Fruit fly (Drosophila melanogaster): ENCODE data around the gene Rbfox1.

Rbfox1 gene

DNA sequence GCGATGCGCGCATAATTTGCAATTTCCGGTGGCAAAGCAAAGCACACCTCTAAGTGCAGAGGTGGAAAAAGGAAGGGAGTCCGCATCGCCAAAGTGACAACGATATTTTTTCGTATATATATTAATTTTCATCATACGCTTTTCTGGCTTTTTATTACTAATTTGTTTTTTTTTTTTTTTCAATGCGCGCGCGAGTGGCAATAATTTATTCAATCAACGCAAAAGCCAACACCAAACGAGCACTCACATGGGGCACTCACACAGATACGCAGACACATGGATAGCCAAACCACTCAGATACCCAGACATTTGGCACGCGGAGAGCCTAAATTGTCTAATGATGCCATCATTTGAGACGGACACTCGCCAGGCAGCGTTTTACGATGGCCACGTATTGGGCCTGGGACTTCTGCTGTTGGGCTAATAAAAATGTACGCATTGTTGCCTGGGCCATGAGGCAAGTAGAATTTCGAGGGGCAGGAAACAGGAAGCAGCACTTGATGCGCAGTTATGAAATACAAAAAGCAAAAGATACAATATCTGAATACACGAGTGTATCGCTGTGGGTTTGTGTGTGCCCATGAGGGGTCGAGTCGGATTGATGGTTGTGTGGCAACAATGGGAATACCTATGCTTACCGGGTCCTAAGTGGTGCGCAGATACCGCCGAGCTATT is 50.8 kb downstream of the Rbfox1 start:
- TF ChIP-seq CG4496 (GFP tag; IDR thresholded peaks at IDR 0.05) (no peak), CG32121 (GFP tag; IDR thresholded peaks at IDR 0.05) (0 out of 2 replicates have a peak, but pooled peaks have one; percentile 18)

DNA sequence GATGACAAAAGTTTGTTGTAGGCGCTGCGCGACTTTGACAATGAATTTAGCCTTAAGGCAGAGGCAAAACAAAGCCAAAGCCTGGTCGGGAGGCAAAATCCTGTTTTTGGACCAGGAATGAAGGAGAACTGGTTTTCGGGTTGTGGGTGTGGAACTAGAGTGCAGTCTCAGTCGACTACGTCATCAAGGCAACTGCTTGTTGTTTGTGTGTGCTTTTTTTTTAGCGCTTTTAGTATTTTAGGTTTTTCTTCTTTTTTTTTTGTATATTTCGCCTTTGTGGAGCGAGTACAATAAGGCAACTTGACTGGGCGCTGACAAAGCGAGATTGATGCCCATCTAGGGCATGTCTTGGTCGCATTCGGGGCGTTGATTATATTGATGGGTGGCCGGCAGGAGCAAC is 52.7 kb downstream of the Rbfox1 start:
- TF ChIP-seq CG8301 (tag; optimal IDR thresholded peaks at IDR 0.05) (no peak), CG8159 (tag; optimal IDR thresholded peaks at IDR 0.05) (peak; percentile 52), CG17806 (tag; optimal IDR thresholded peaks at IDR 0.05) (peak; percentile 17), D1 (tag; optimal IDR thresholded peaks at IDR 0.05) (no peak), Pif1A (GFP tag; optimal IDR thresholded peaks at IDR 0.05) (peak; percentile 20), CG15710 (tag; optimal IDR thresholded peaks at IDR 0.05) (peak; percentile 48), gl (tag; optimal IDR thresholded peaks at IDR 0.05) (peak; percentile 66), rn (GFP tag; IDR thresholded peaks at IDR 0.05) (no peak), Ets98B (GFP tag; IDR thresholded peaks at IDR 0.05) (no peak), Snoo (tag; optimal IDR thresholded peaks at IDR 0.05) (no peak), CG12605 (GFP tag; IDR thresholded peaks at IDR 0.05) (peak; percentile 52), CG4496 (GFP tag; IDR thresholded peaks at IDR 0.05) (no peak), CG34367 (tag; optimal IDR thresholded peaks at IDR 0.05) (peak; percentile 28), CG13204 (GFP tag; optimal IDR thresholded peaks at IDR 0.05) (peak; percentile 51), CG32121 (GFP tag; IDR thresholded peaks at IDR 0.05) (no peak), EcR (GFP tag; optimal IDR thresholded peaks at IDR 0.05) (peak; percentile 59), CG14655 (GFP tag; optimal IDR thresholded peaks at IDR 0.05) (no peak), Pif1B (GFP tag; optimal IDR thresholded peaks at IDR 0.05) (peak; percentile 23), CG10348 (GFP tag; IDR thresholded peaks at IDR 0.05) (no peak), CG9948 (tag; optimal IDR thresholded peaks at IDR 0.05) (peak; percentile 16), fd96Ca (GFP tag; IDR thresholded peaks at IDR 0.05) (0 out of 3 replicates have a peak, but pooled peaks have one; percentile 7)

DNA sequence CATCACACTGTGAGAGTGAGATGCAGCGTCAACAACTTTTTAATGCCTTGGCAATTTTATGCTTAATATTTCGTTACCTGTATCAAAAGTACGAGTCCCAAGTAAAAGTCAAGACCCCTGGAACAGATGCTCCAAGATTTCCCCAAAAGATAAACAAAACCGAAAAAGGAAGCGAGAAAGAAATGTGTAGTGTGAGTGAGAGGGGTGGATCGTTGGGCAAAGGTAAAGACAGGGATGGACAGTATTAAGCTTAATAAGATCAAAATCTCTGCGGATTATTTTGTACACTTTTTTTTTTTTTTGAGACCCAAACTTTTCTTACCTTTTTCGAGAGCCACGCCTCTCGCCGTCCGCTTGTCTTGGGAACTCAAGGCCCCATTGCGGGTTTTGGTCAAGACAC is 53.9 kb downstream of the Rbfox1 start:
- TF ChIP-seq gl (tag; optimal IDR thresholded peaks at IDR 0.05), result no peak
- TF ChIP-seq CG10348 (GFP tag; IDR thresholded peaks at IDR 0.05), result no peak

DNA sequence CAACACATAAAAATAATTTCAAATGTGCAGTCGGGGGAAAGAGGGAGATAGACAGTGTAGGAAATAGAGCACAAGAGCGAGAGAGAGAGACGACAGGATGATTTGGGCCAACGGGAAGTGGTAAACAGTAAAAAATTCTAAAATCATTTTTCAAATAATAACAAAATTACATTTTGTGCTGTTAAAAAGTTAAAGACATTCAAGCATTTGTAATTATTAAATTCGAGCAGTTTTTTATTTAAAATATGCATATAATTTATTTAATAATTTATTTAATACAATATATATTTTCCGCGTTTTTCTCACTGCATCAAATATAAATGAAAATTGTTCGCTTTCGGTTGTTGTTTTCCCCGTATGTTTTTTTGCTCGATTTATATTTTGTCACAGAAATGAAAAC is 55.1 kb downstream of the Rbfox1 start:
- no peak for TF ChIP-seq CG13204 (GFP tag; optimal IDR thresholded peaks at IDR 0.05)
- no peak for TF ChIP-seq Pif1B (GFP tag; optimal IDR thresholded peaks at IDR 0.05)
- peak; percentile 47; the same call in 1 of the 2 replicates for TF ChIP-seq CG32121 (GFP tag; IDR thresholded peaks at IDR 0.05)

DNA sequence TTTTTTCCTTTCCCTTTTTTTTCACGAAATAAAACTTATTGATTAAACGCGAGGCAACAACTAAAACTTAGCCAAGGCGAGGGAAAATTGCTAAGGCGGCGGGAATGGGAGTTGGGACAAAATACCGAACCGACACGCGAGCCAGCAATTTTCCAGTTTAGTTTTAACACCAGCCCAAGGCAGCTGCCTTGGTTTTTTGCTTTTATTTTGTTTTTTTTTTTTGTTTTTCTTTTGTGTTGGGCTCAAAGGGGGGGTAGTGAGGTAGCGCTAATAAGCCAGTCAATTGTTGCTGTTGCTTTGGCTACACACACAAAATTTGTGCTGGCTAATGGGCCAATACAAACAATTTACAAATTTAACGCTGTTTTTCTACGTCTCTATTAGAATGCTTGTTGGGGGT is 57.1 kb downstream of the Rbfox1 start:
- TF ChIP-seq CG15710 (tag; optimal IDR thresholded peaks at IDR 0.05) (no peak), CG4496 (GFP tag; IDR thresholded peaks at IDR 0.05) (peak; percentile 52; the same call in 1 of the 3 replicates), CG8159 (tag; optimal IDR thresholded peaks at IDR 0.05) (no peak), Pif1B (GFP tag; optimal IDR thresholded peaks at IDR 0.05) (no peak), fd96Ca (GFP tag; IDR thresholded peaks at IDR 0.05) (no peak), CG14655 (GFP tag; optimal IDR thresholded peaks at IDR 0.05) (no peak), Ets98B (GFP tag; IDR thresholded peaks at IDR 0.05) (no peak), Pif1A (GFP tag; optimal IDR thresholded peaks at IDR 0.05) (no peak), Snoo (tag; optimal IDR thresholded peaks at IDR 0.05) (no peak), rn (GFP tag; IDR thresholded peaks at IDR 0.05) (no peak), CG13204 (GFP tag; optimal IDR thresholded peaks at IDR 0.05) (no peak), CG12605 (GFP tag; IDR thresholded peaks at IDR 0.05) (peak; percentile 51; the same call in 1 of the 2 replicates), CG8301 (tag; optimal IDR thresholded peaks at IDR 0.05) (no peak), D1 (tag; optimal IDR thresholded peaks at IDR 0.05) (no peak), CG10348 (GFP tag; IDR thresholded peaks at IDR 0.05) (no peak), CG17806 (tag; optimal IDR thresholded peaks at IDR 0.05) (no peak), CG9948 (tag; optimal IDR thresholded peaks at IDR 0.05) (no peak), CG32121 (GFP tag; IDR thresholded peaks at IDR 0.05) (peak; percentile 71)

DNA sequence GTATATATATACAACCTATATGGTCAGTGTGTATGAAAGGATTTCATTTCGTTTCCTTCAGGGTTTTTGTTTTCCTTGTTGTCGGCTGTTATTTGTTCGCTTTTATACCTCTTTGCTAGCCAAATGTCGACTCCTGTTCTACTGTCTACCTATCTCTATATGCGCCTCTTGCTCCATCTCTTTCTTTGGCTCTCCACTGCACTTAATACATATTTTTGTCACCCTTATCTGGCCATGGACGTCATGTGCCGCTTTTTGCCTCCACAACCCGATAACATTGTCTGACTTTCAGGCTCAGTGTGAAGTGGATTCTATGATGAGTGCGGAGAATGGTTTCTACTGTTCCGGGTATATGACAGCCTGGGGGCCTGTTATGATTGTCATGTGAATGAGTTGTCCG is 59.6 kb downstream of the Rbfox1 start:
- TF ChIP-seq CG8159 (tag; optimal IDR thresholded peaks at IDR 0.05) (no peak), CG15710 (tag; optimal IDR thresholded peaks at IDR 0.05) (no peak), EcR (GFP tag; optimal IDR thresholded peaks at IDR 0.05) (no peak), CG17806 (tag; optimal IDR thresholded peaks at IDR 0.05) (no peak), CG8301 (tag; optimal IDR thresholded peaks at IDR 0.05) (no peak), CG34367 (tag; optimal IDR thresholded peaks at IDR 0.05) (no peak), CG9948 (tag; optimal IDR thresholded peaks at IDR 0.05) (no peak), CG14655 (GFP tag; optimal IDR thresholded peaks at IDR 0.05) (no peak)

DNA sequence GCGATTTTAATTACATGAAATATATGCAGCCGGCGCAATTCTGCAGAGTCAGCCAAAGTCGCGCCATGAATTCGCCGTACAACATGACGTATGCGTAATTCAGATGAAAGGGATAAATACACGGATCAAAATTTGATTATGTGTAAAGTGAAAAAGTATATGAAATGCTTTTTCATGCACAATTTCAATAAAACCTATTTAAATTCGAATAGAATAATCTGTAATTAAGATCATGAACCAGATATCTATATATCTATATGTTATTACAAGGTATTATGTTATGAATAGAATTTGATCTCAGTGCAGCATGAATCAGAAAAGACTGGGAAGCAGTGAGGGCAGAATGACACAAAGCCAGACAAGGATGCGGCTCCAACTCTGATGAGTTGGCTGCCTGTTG is 63.1 kb downstream of the Rbfox1 start:
- no peak for TF ChIP-seq CG32121 (GFP tag; IDR thresholded peaks at IDR 0.05)
- no peak for TF ChIP-seq CG10348 (GFP tag; IDR thresholded peaks at IDR 0.05)
- peak; percentile 61 for TF ChIP-seq CG8159 (tag; optimal IDR thresholded peaks at IDR 0.05)
- peak; percentile 7 for TF ChIP-seq CG9948 (tag; optimal IDR thresholded peaks at IDR 0.05)
- peak; percentile 15 for TF ChIP-seq CG15710 (tag; optimal IDR thresholded peaks at IDR 0.05)
- TF ChIP-seq CG4496 (GFP tag; IDR thresholded peaks at IDR 0.05), result no peak
- peak; percentile 3 for TF ChIP-seq CG14655 (GFP tag; optimal IDR thresholded peaks at IDR 0.05)
- TF ChIP-seq gl (tag; optimal IDR thresholded peaks at IDR 0.05), result no peak
- no peak for TF ChIP-seq CG12605 (GFP tag; IDR thresholded peaks at IDR 0.05)
- no peak for TF ChIP-seq rn (GFP tag; IDR thresholded peaks at IDR 0.05)

Measured in whole organism, pupa.